Fruit fly (Drosophila melanogaster) whole organism, prepupa: ENCODE results near the gene CG11768.

Experiments
- CG6808 ChIP-seq: fragments of 200-800 bp; sonication (Bioruptor generic); optimal IDR thresholded peaks from 3 replicates; lab custom pipeline; 2017; ENCODE audit warnings: missing biosample characterization, missing genetic modification characterization, mild to moderate bottlenecking, moderate library complexity, missing genetic modification reagents
- CG6854 ChIP-seq: fragments of 200-800 bp; sonication (Bioruptor generic); optimal IDR thresholded peaks from 2 replicates; lab custom pipeline; 2017; ENCODE audit warnings: missing biosample characterization, mild to moderate bottlenecking, missing genetic modification characterization
- Eip75B ChIP-seq: fragments of 200-800 bp; sonication (Bioruptor generic); optimal IDR thresholded peaks from 3 replicates; lab custom pipeline; 2016; ENCODE audit warnings: missing biosample characterization, missing genetic modification characterization
- Hr39 ChIP-seq: fragments of 200-800 bp; sonication (Bioruptor generic); optimal IDR thresholded peaks from 2 replicates; lab custom pipeline; 2016; ENCODE audit warnings: missing biosample characterization, missing genetic modification characterization
- acj6 ChIP-seq: fragments of 200-800 bp; sonication (Bioruptor generic); optimal IDR thresholded peaks from 3 replicates; lab custom pipeline; 2016; ENCODE audit warnings: missing biosample characterization, missing genetic modification characterization
- spab ChIP-seq: fragments of 200-800 bp; sonication (Bioruptor generic); optimal IDR thresholded peaks from 2 replicates; lab custom pipeline; 2017; ENCODE audit warnings: missing biosample characterization, mild to moderate bottlenecking, missing genetic modification characterization, missing genetic modification reagents

- TF ChIP-seq CG6854 (no peak), Hr39 (GFP tag; lab: Kevin White, UChicago) (no peak), Eip75B (GFP tag; lab: Kevin White, UChicago) (no peak), spab (GFP tag; lab: Kevin White, UChicago) (no peak), CG6808 (GFP tag; lab: Kevin White, UChicago) (no peak), acj6 (GFP tag; lab: Kevin White, UChicago) (no peak)
Measured at dm6 chr3R:8725179-8725578, 42.8 kb downstream of the CG11768 start, which contains the start of gene ouib.
